Worm (Caenorhabditis elegans): Measurements from ENCODE around the gene nspc-10.
"Not testable (repeated sequence)": the region's sequence is repeated elsewhere in the genome, so short reads cannot be mapped to it uniquely, and the experiment has no call there.

nspc-10 gene

ce11 chrX:12343279-12343678, at the start of gene nspc-10, which contains the start of gene nspc-9:
Gene nspc-10 (plus strand): TSS chrX:12343609.
Gene nspc-9 (minus strand): TSS chrX:12343379.
- no peak for TF ChIP-seq unc-62 (GFP tag; optimal IDR thresholded peaks at IDR 0.05)

DNA sequence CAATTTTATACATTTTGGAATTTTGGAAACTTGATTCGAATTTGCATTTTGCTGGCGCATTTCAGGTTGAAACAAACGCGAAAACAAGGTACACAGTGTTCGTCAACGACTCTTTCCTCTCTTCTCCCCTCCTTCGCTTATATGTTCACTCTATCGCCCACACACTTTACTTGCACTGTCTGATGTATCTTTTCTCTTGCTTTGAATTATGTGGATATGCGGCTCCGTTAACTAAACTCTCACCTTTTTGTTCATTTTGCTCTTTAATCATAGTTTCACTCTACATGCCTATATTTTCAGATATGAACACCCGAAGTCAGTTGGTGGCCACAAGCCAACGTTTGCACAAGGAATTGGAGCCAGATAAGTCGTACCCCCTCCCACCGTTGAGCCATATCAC, 49.1 kb upstream of the nspc-10 start, which contains the start of gene W06D11.1:
Gene W06D11.1 (plus strand): TSS at position 301 of the 400 bp plus-strand sequence.
- TF ChIP-seq unc-62 (GFP tag; optimal IDR thresholded peaks at IDR 0.05): no peak

DNA sequence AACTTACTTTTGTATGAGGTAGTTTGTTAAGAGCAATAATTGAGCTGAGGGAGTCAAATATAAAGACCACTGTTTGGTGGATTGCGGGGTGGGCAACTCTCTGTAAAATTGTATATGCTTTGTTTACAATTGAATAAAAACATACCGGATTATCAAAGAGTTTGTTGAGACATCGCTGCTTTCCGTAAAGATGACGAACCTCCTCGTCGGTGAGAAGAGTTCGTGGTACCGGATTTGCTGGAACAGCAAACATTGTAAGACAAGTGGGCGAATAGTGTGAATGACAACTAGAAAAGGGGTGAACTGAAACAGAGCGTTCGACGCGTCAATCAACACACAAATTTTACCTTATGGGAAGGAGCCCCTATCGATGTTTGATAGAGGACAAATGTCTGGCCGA, 47.0 kb upstream of the nspc-10 start, which contains the start of gene W06D11.2:
Gene W06D11.2 (minus strand): TSS at position 339 of the 400 bp plus-strand sequence.
- TF ChIP-seq unc-62 (GFP tag; optimal IDR thresholded peaks at IDR 0.05): no peak

DNA sequence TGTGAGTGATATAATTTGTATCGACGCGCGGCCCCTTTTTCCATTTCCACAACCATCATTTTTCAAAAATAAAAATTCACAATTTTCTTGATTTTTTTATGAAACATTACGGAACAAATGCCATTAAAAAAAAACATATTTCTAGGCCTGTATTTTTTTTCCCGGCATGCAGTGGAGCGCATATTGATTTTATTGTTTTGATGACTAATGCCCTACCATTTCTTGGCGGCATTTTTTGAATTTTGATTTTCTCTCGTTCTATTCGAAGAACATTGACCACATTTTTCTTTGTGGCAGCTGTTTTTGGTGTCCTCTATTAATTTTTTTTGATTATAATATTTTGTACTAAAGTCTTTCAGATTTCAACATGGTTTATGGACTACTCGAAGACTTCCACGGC, 45.1 kb upstream of the nspc-10 start, which contains the start of gene W06D11.3:
Gene W06D11.3 (plus strand): TSS at position 360 of the 400 bp plus-strand sequence.
- TF ChIP-seq unc-62 (GFP tag; optimal IDR thresholded peaks at IDR 0.05): no peak

ce11 chrX:12299834-12300233, 43.6 kb upstream of the nspc-10 start, which contains the start of gene W06D11.5:
Gene W06D11.5 (plus strand): TSS chrX:12300134.
- TF ChIP-seq unc-62 (GFP tag; optimal IDR thresholded peaks at IDR 0.05): no peak

DNA sequence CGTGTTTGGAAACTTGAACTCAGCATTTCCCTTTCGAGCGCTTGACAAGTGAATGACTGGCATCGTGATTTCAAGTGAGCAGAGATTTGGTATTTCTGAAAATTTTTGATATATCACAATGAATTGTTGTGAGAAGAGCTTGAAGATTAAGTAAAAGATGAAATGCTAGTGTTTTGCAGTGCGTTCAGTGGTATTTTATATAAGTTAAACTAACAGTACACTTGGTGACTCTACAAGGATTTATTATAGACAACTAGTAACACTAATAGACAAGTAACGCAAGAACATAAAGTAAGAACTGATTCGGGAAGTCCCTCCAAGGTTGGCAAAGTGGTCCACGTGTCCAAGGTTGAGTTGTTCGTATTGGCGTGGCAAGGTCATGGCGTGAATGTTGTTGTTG, 40.7 kb upstream of the nspc-10 start, which contains the start of gene dot-1.3:
Gene dot-1.3 (minus strand): TSS at position 101 of the 400 bp plus-strand sequence.
- TF ChIP-seq unc-62 (GFP tag; optimal IDR thresholded peaks at IDR 0.05): not testable (repeated sequence)

- TF ChIP-seq unc-62 (GFP tag; optimal IDR thresholded peaks at IDR 0.05): no peak
Measured at ce11 chrX:12304231-12304630, 39.2 kb upstream of the nspc-10 start.

DNA sequence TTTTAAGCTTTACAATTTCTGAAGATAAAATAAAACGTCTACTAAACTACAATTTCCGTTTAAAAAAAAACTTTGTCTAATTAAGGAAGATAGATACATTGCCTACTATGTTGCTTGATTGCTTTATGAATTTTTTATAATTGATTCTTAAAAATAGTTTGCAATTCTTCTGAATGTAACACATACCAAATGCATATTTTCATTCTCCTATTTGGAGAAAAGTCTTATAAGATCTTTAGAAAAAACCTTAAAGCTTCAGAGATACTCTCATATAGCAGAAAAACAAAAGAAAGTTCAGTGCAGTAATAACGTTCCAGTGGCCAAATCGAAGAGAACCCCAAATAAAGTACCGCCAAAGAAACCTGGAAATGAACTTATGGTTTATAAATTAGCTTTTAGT, 36.8 kb upstream of the nspc-10 start, which contains the start of gene phf-32:
Gene phf-32 (plus strand): TSS at position 301 of the 400 bp plus-strand sequence.
- no peak for TF ChIP-seq unc-62 (GFP tag; optimal IDR thresholded peaks at IDR 0.05)

ce11 chrX:12308045-12308499, 35.3 kb upstream of the nspc-10 start, which contains the start of gene F17A2.16:
Gene F17A2.16 (plus strand): TSS chrX:12308449.
- TF ChIP-seq unc-62 (GFP tag; optimal IDR thresholded peaks at IDR 0.05): not testable (repeated sequence)

- no peak for TF ChIP-seq unc-62 (GFP tag; optimal IDR thresholded peaks at IDR 0.05)
Measured at ce11 chrX:12313779-12314178, 29.6 kb upstream of the nspc-10 start.

- no peak for TF ChIP-seq unc-62 (GFP tag; optimal IDR thresholded peaks at IDR 0.05)
Measured at ce11 chrX:12314395-12314794, 29.0 kb upstream of the nspc-10 start.

DNA sequence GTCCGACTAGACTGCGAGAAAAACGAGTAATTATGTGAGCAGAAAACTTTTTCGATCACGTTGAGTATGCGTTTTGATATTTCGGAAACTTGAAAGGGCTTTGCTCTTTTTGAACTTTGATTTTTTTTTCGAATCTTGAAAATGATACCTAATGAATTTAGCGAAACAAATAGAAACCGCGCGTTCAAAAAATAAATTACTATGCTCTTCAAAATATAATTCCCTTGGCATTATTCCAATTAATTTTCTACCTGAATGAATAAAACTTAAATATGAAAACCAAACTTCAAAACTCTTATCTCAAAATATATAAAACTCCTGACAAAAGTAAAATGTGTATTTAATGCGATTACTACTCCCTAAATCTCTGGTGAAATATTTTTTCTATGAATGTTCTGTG, 28.1 kb upstream of the nspc-10 start, which contains the start of gene xtr-2:
Gene xtr-2 (plus strand): TSS at position 301 of the 400 bp plus-strand sequence.
- no peak for TF ChIP-seq unc-62 (GFP tag; optimal IDR thresholded peaks at IDR 0.05)

DNA sequence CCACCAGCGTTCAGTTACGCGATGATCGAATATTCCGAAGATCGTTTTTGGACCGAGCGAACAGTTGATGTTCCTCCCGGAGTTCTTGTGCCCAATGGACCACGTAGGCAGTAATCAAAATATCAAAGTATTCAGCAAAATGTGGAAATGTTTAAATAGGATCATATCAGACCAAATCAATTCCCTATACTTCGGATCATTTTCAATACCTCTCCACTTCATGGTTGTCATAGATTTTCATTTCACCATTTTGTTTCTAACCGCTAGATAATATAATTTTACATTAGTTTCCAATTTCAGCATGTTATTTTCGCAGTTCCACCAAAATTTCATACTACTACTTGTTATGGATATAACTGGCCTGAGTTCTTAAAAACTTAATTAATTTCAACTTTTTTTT, 25.8 kb upstream of the nspc-10 start:
- no peak for TF ChIP-seq unc-62 (GFP tag; optimal IDR thresholded peaks at IDR 0.05)

DNA sequence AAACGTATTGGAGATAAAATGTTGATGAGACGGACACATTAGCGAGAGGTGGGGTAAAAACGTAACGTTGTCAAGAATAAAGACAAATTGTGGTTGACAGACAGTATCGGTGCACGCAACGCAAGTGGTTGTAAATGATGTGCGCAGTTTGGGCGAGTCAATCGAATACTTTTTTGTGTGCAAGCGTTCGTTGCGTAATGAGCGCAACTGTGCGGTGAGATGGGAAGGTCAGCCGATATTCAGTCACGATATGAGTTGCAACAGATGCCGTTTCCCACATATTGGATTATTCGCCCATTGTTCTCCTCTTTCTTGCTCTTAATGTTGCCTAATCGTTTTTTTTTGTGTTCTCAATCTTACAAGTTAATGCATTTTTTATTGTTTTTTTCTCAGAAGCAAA, 22.7 kb upstream of the nspc-10 start, which contains the start of gene ceh-40:
Gene ceh-40 (minus strand): TSS at position 41 of the 400 bp plus-strand sequence.
- TF ChIP-seq unc-62 (GFP tag; optimal IDR thresholded peaks at IDR 0.05): no peak

ce11 chrX:12321357-12321756, 22.1 kb upstream of the nspc-10 start, which contains the start of gene F17A2.13:
Gene F17A2.13 (plus strand): TSS chrX:12321657.
- TF ChIP-seq unc-62 (GFP tag; optimal IDR thresholded peaks at IDR 0.05): no peak

ce11 chrX:12323439-12323838, 20.0 kb upstream of the nspc-10 start, which contains the start of gene srd-40:
Gene srd-40 (plus strand): TSS chrX:12323739.
- TF ChIP-seq unc-62 (GFP tag; optimal IDR thresholded peaks at IDR 0.05): no peak

ce11 chrX:12326424-12326823, 17.0 kb upstream of the nspc-10 start, which contains the start of gene srd-41:
Gene srd-41 (plus strand): TSS chrX:12326724.
- no peak for TF ChIP-seq unc-62 (GFP tag; optimal IDR thresholded peaks at IDR 0.05)
